Worm (Caenorhabditis elegans) whole organism, young adult: ENCODE measurements around the gene gbf-1.

Source experiments
- aptf-2 ChIP-seq: fragments of 200-800 bp; sonication (Bioruptor generic); conservative IDR thresholded peaks from 2 replicates; pipeline ENCODE4 v1.3.6; 2022; ENCODE audit warnings: missing genetic modification reagents, missing genetic modification characterization, missing compliant biosample characterization
- ceh-40 ChIP-seq: fragments of 200-800 bp; sonication (Bioruptor generic); IDR thresholded peaks from 2 replicates; pipeline ENCODE4 v1.3.6; 2022; ENCODE audit warnings: missing genetic modification characterization, missing compliant biosample characterization

DNA sequence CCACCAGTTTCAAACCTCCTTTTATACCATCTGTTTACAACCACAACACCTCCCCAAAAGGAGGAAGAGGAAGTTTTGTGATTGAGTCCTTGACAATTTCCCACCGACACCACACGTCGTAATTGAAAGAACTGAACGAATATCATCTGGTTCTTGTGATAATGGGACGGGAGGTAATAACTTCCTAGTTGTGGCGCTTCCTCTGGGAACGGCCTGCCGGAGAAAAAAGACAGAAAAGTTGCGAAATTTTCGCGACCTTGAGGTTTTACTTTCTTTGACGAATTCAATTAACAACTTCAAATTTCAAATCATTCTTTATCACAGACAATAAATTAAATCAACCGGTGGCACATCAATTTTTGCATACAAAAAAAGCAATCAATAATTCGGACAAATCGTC is 66.8 kb downstream of the gbf-1 start, which contains the start of gene col-96:
- no peak for TF ChIP-seq ceh-40 (GFP tag; lab: Robert Waterston, UW)
- TF ChIP-seq aptf-2 (GFP tag; lab: Robert Waterston, UW), result no peak
